Worm (Caenorhabditis elegans) whole organism, L4 larva: ENCODE data around the gene lpin-1.

ENCODE experiments used
- nhr-25 ChIP-seq: sonication (generic microtip); optimal IDR thresholded peaks from 2 replicates; lab custom pipeline; 2017; ENCODE audit warnings: missing genetic modification characterization, mild to moderate bottlenecking, missing compliant biosample characterization, antibody characterized with exemption, moderate library complexity, borderline replicate concordance; ENCODE audit not compliant: insufficient read depth
- nhr-28 ChIP-seq: fragments of 150-350 bp; optimal IDR thresholded peaks from 2 replicates; lab custom pipeline; 2014; ENCODE audit warnings: missing biosample characterization, missing genetic modification characterization
- pha-4 ChIP-seq, 2 experiments: fragments of 150-350 bp in 1 of 2; fragments of 200-800 bp in 1 of 2; sonication (Bioruptor generic) in 1 of 2; IDR thresholded peaks in 1 of 2; optimal IDR thresholded peaks in 1 of 2; 2 replicates each; pipeline versions ENCODE4 v1.3.6 to Lab custom; 2014 to 2022; ENCODE audit warnings: missing genetic modification characterization in 2 of 2, missing genetic modification reagents in 2 of 2, missing biosample characterization in 1 of 2, missing compliant biosample characterization in 1 of 2

DNA sequence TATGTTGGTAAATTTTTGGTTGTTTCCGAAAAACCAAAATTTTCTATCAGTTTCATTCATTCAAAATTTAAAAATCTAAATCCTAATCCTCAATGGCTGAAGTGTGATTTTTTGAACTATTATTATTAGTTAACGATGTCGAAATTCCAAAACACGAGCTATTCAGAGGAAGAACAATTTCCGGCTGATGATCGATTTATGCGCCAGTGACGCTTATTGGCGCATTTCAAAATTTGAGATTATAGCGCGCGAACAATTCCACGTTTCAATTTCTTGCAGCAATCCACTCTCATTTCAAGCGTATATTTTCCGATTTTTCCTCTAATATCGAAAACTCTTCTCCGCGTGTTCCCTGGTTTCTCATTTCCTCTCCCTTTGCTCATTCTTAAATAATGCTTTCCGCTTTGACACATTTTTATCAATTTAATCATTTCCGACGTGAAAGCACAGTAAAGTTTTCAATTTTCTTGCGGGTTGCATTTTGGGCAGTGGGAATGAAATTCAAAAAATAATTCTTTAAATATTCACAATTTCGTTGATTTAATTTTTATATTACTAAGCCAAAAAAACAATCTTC, 10.5 kb upstream of the lpin-1 start:
- TF ChIP-seq pha-4 (GFP tag; IDR thresholded peaks at IDR 0.05; lab: Robert Waterston, UW): no peak
- no peak for TF ChIP-seq pha-4 (tag; optimal IDR thresholded peaks at IDR 0.05; lab: Kevin White, UChicago)
- TF ChIP-seq nhr-28 (tag; lab: Kevin White, UChicago): no peak
- no peak for TF ChIP-seq nhr-25 (tag; lab: Kevin White, UChicago)
